Fruit fly (Drosophila melanogaster) whole organism, adult: ENCODE measurements around the gene rod.
A peak's percentile ranks its signal among the peaks of the same experiment; 100 is the strongest.

Experiments used
- CG14711 ChIP-seq: fragments of 200-800 bp; sonication (Bioruptor generic); optimal IDR thresholded peaks from 2 replicates; lab custom pipeline; 2018; ENCODE audit warnings: missing biosample characterization, mild to moderate bottlenecking, missing genetic modification characterization, moderate library complexity
- CG1620 ChIP-seq: fragments of 200-800 bp; sonication (Bioruptor generic); optimal IDR thresholded peaks from 2 replicates; lab custom pipeline; 2016; ENCODE audit warnings: missing biosample characterization, missing genetic modification characterization
- Crg-1 ChIP-seq: fragments of 200-800 bp; sonication (Bioruptor generic); optimal IDR thresholded peaks from 2 replicates; lab custom pipeline; 2016; ENCODE audit warnings: missing biosample characterization, missing genetic modification characterization
- Hr96 ChIP-seq: fragments of 200-800 bp; sonication (Bioruptor generic); optimal IDR thresholded peaks from 2 replicates; lab custom pipeline; 2016; ENCODE audit warnings: missing biosample characterization, missing genetic modification characterization
- cic ChIP-seq: fragments of 200-800 bp; sonication (Bioruptor generic); optimal IDR thresholded peaks from 2 replicates; lab custom pipeline; 2017; ENCODE audit warnings: missing biosample characterization, mild to moderate bottlenecking, missing genetic modification characterization, moderate library complexity
- ovo ChIP-seq: fragments of 200-800 bp; sonication (Bioruptor generic); optimal IDR thresholded peaks from 2 replicates; lab custom pipeline; 2016; ENCODE audit warnings: missing biosample characterization, missing genetic modification characterization

- TF ChIP-seq CG1620 (GFP tag; lab: Kevin White, UChicago) (no peak), cic (no peak), ovo (GFP tag; lab: Kevin White, UChicago) (no peak), Crg-1 (no peak), CG14711 (tag; lab: Kevin White, UChicago) (no peak), Hr96 (GFP tag; lab: Kevin White, UChicago) (peak; percentile 6)
These were observed 25.7 kb downstream of the rod start for dm6 chr3R:31606242-31607143.
